Fruit fly (Drosophila melanogaster): ENCODE data around the gene CG17105.

Gene CG17105

DNA sequence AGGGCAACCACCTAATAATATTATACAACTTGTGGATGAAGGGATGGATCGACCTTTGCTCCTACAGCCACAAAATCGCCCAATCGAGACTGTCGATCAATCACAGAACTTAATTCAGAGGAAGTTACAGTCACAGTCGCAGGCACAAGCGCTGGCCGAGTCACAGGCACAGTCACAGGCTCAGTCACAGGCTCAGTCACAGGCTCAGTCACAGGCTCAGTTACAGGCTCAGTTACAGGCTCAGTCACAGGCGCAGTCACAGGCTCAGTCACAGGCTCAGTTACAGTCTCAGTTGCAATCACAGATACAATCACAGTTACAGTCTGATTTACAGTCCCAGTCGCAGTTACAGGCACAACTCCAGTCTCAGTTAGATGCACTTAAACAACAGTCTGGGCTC lies 34.1 kb upstream of the CG17105 start:
- no peak for TF ChIP-seq dl (GFP tag; optimal IDR thresholded peaks at IDR 0.05; ENCODE audit: insufficient read depth in 1 of 2, partially characterized antibody in 2 of 2)
- TF ChIP-seq sv (GFP tag; optimal IDR thresholded peaks at IDR 0.05), result no peak
- TF ChIP-seq GATAd (GFP tag; optimal IDR thresholded peaks at IDR 0.05), result no peak

dm6 chr2L:10647720-10648349 lies 33.0 kb upstream of the CG17105 start:
- TF ChIP-seq CG32264 (GFP tag; optimal IDR thresholded peaks at IDR 0.05) (no peak), Myc (optimal IDR thresholded peaks at IDR 0.05) (no peak), dsf (GFP tag; optimal IDR thresholded peaks at IDR 0.05; ENCODE audit: borderline replicate concordance) (no peak), woc (GFP tag; optimal IDR thresholded peaks at IDR 0.05) (no peak), brk (GFP tag; optimal IDR thresholded peaks at IDR 0.05) (no peak), sv (GFP tag; optimal IDR thresholded peaks at IDR 0.05) (no peak), jim (GFP tag; optimal IDR thresholded peaks at IDR 0.05) (no peak), br (GFP tag; optimal IDR thresholded peaks at IDR 0.05) (no peak), pan (optimal IDR thresholded peaks at IDR 0.05) (no peak)

- TF ChIP-seq dl (GFP tag; optimal IDR thresholded peaks at IDR 0.05; ENCODE audit: insufficient read depth in 1 of 2, partially characterized antibody in 2 of 2), result no peak
- no peak for TF ChIP-seq N (GFP tag; optimal IDR thresholded peaks at IDR 0.05)
- TF ChIP-seq CrebA (GFP tag; optimal IDR thresholded peaks at IDR 0.05; ENCODE audit: borderline replicate concordance), result no peak
- TF ChIP-seq ey (GFP tag; optimal IDR thresholded peaks at IDR 0.05), result no peak
- TF ChIP-seq Jra (GFP tag; optimal IDR thresholded peaks at IDR 0.05), result no peak
Measured at dm6 chr2L:10651313-10651712, 29.5 kb upstream of the CG17105 start, which contains the start of gene dbf. Gene dbf, plus strand, starts transcription at chr2L:10651613.

DNA sequence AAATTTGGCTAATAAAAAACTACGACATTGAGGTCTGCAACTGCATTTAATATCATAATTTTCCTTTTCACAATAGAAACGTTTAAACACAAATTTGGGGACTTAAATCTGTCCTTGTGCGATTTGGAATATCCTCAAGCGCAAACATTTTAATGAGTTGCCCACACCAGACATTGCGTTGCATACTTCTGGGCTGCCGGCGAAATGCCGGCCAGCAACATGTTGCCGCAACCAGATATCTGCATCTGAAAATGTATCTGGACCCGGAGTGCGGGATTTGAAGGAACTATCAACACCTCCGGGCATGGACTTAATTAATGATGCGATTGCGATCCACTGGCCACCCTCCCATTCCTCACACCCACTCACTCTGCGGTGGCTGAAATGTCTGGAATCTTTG lies 26.3 kb upstream of the CG17105 start:
- TF ChIP-seq lola (GFP tag; optimal IDR thresholded peaks at IDR 0.05), result no peak
- no peak for TF ChIP-seq Hr83 (GFP tag; optimal IDR thresholded peaks at IDR 0.05; ENCODE audit: poor library complexity, severe bottlenecking)
- TF ChIP-seq usp (GFP tag; optimal IDR thresholded peaks at IDR 0.05), result no peak
- no peak for TF ChIP-seq h (GFP tag; optimal IDR thresholded peaks at IDR 0.05)
- no peak for TF ChIP-seq dl (GFP tag; optimal IDR thresholded peaks at IDR 0.05; ENCODE audit: insufficient read depth in 1 of 2, partially characterized antibody in 2 of 2)
- TF ChIP-seq Dfd (GFP tag; optimal IDR thresholded peaks at IDR 0.05), result no peak
- TF ChIP-seq fru (GFP tag; optimal IDR thresholded peaks at IDR 0.05), result no peak

DNA sequence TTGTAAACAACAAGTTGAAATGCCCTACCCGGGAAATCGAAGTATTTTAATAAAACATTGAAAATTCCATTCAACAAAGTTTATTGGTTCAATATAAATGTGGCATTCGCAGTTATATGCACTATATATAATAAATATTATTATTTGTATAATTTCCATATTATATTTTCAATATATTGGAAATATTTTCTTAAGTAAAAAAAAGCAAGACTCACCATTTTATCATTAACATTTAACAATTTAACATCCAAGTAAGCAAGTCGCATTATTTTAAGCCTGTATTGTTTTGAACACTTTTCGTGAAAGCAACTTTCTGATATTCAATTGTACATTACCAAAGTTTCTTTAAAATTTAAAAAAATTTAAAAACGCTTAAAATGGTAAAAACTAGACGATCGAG lies 22.8 kb upstream of the CG17105 start, which contains the start of gene CG45690:
Gene CG45690 (plus strand): TSS at position 301 of the 400 bp plus-strand sequence.
- TF ChIP-seq rgr (GFP tag; optimal IDR thresholded peaks at IDR 0.05) (no peak), Jra (GFP tag; optimal IDR thresholded peaks at IDR 0.05) (no peak), br (GFP tag; optimal IDR thresholded peaks at IDR 0.05) (no peak), sv (GFP tag; optimal IDR thresholded peaks at IDR 0.05) (no peak), CrebA (GFP tag; optimal IDR thresholded peaks at IDR 0.05; ENCODE audit: borderline replicate concordance) (no peak), psq (GFP tag; optimal IDR thresholded peaks at IDR 0.05) (no peak), brk (GFP tag; optimal IDR thresholded peaks at IDR 0.05) (no peak), HLH106 (tag; optimal IDR thresholded peaks at IDR 0.05) (no peak), tai (GFP tag; optimal IDR thresholded peaks at IDR 0.05) (no peak), ey (GFP tag; optimal IDR thresholded peaks at IDR 0.05) (no peak), Hr78 (GFP tag; optimal IDR thresholded peaks at IDR 0.05) (no peak), dsf (GFP tag; optimal IDR thresholded peaks at IDR 0.05; ENCODE audit: borderline replicate concordance) (no peak), Dif (GFP tag; optimal IDR thresholded peaks at IDR 0.05; ENCODE audit: partially characterized antibody) (no peak), Hnf4 (GFP tag; optimal IDR thresholded peaks at IDR 0.05) (no peak), N (GFP tag; optimal IDR thresholded peaks at IDR 0.05) (no peak), h (GFP tag; optimal IDR thresholded peaks at IDR 0.05) (no peak), Vsx2 (GFP tag; optimal IDR thresholded peaks at IDR 0.05; ENCODE audit: partially characterized antibody) (no peak), Hr83 (GFP tag; optimal IDR thresholded peaks at IDR 0.05; ENCODE audit: poor library complexity, severe bottlenecking) (no peak), usp (GFP tag; optimal IDR thresholded peaks at IDR 0.05) (no peak)

Data from whole organism, wandering third instar larva.